Fruit fly (Drosophila melanogaster) whole organism, embryonic: ENCODE measurements around the gene ClpP.
A peak's percentile ranks its signal among the peaks of the same experiment; 100 is the strongest.

Source experiments
- Aef1 ChIP-seq: fragments of 200-800 bp; sonication (Bioruptor generic); IDR thresholded peaks from 3 replicates; pipeline ENCODE4 v1.3.6; 2022; ENCODE audit warnings: missing biosample characterization, missing genetic modification characterization
- BEAF-32 ChIP-seq: fragments of 200-800 bp; sonication (Bioruptor generic); optimal IDR thresholded peaks from 3 replicates; lab custom pipeline; 2017; ENCODE audit warnings: missing biosample characterization, missing genetic modification characterization, mild to moderate bottlenecking, moderate library complexity, missing genetic modification reagents
- CG10543 ChIP-seq: fragments of 200-800 bp; sonication (Bioruptor generic); optimal IDR thresholded peaks from 3 replicates; lab custom pipeline; 2017; ENCODE audit warnings: missing biosample characterization, mild to moderate bottlenecking, missing genetic modification characterization, moderate library complexity
- CG10654 ChIP-seq: fragments of 200-800 bp; sonication (Bioruptor generic); optimal IDR thresholded peaks from 2 replicates; lab custom pipeline; 2016; ENCODE audit warnings: missing biosample characterization, missing genetic modification characterization
- CG11723 ChIP-seq: fragments of 200-800 bp; sonication (Bioruptor generic); optimal IDR thresholded peaks from 2 replicates; lab custom pipeline; 2017; ENCODE audit warnings: missing biosample characterization, mild to moderate bottlenecking, missing genetic modification characterization
- CG1647 ChIP-seq: fragments of 200-800 bp; sonication (Bioruptor generic); optimal IDR thresholded peaks from 3 replicates; lab custom pipeline; 2016; ENCODE audit warnings: missing biosample characterization, missing genetic modification characterization
- CG16813 ChIP-seq: fragments of 200-800 bp; sonication (Bioruptor generic); IDR thresholded peaks from 3 replicates; pipeline ENCODE4 v1.3.6; 2022; ENCODE audit warnings: missing biosample characterization, missing genetic modification characterization; ENCODE audit not compliant: partially characterized antibody
- CG2875 ChIP-seq: fragments of 200-800 bp; sonication (Bioruptor generic); optimal IDR thresholded peaks from 2 replicates; lab custom pipeline; 2017; ENCODE audit warnings: missing biosample characterization, mild to moderate bottlenecking, missing genetic modification characterization, missing genetic modification reagents
- CG3163 ChIP-seq: fragments of 200-800 bp; sonication (Bioruptor generic); optimal IDR thresholded peaks from 3 replicates; lab custom pipeline; 2016; ENCODE audit warnings: missing biosample characterization, missing genetic modification characterization
- CG34376 ChIP-seq: fragments of 200-800 bp; sonication (Bioruptor generic); optimal IDR thresholded peaks from 2 replicates; lab custom pipeline; 2018; ENCODE audit warnings: missing biosample characterization, mild to moderate bottlenecking, missing genetic modification characterization
- CG4282 ChIP-seq: fragments of 200-800 bp; sonication (Bioruptor generic); optimal IDR thresholded peaks from 2 replicates; lab custom pipeline; 2016; ENCODE audit warnings: missing biosample characterization, missing genetic modification characterization
- CG4360 ChIP-seq: fragments of 200-800 bp; sonication (Bioruptor generic); IDR thresholded peaks from 2 replicates; pipeline ENCODE4 v1.3.6; 2022; ENCODE audit warnings: missing biosample characterization, missing genetic modification characterization
- CG5953 ChIP-seq: fragments of 200-800 bp; sonication (Bioruptor generic); IDR thresholded peaks from 2 replicates; pipeline ENCODE4 v1.3.6; 2022; ENCODE audit warnings: missing biosample characterization, missing genetic modification characterization
- CG6254 ChIP-seq: fragments of 200-800 bp; sonication (Bioruptor generic); optimal IDR thresholded peaks from 3 replicates; lab custom pipeline; 2017; ENCODE audit warnings: mild to moderate bottlenecking, missing biosample characterization, missing genetic modification reagents, missing genetic modification characterization
- CG6854 ChIP-seq: fragments of 200-800 bp; sonication (Bioruptor generic); optimal IDR thresholded peaks from 3 replicates; lab custom pipeline; 2017; ENCODE audit warnings: missing biosample characterization, mild to moderate bottlenecking, missing genetic modification characterization
- CG7987 ChIP-seq: fragments of 200-800 bp; sonication (Bioruptor generic); optimal IDR thresholded peaks from 2 replicates; lab custom pipeline; 2018; ENCODE audit warnings: missing biosample characterization, mild to moderate bottlenecking, missing genetic modification characterization, moderate library complexity
- CG9215 ChIP-seq: fragments of 200-800 bp; sonication (Bioruptor generic); IDR thresholded peaks from 2 replicates; pipeline ENCODE4 v1.3.6; 2022; ENCODE audit warnings: missing biosample characterization, missing genetic modification characterization
- CG9437 ChIP-seq: fragments of 200-800 bp; sonication (Bioruptor generic); optimal IDR thresholded peaks from 2 replicates; lab custom pipeline; 2018; ENCODE audit warnings: missing biosample characterization, mild to moderate bottlenecking, missing genetic modification characterization
- Dip2 ChIP-seq: fragments of 200-800 bp; sonication (Bioruptor generic); IDR thresholded peaks from 2 replicates; pipeline ENCODE4 v1.3.6; 2022; ENCODE audit warnings: missing biosample characterization, missing genetic modification characterization
- Doc3 ChIP-seq: fragments of 200-800 bp; sonication (Bioruptor generic); IDR thresholded peaks from 3 replicates; pipeline ENCODE4 v1.3.6; 2022; ENCODE audit warnings: missing biosample characterization, missing genetic modification characterization; ENCODE audit not compliant: partially characterized antibody
- Fer1 ChIP-seq: fragments of 200-800 bp; sonication (Bioruptor generic); optimal IDR thresholded peaks from 2 replicates; lab custom pipeline; 2017; ENCODE audit warnings: missing biosample characterization, mild to moderate bottlenecking, missing genetic modification characterization
- Gug ChIP-seq: fragments of 200-800 bp; sonication (Bioruptor generic); IDR thresholded peaks from 4 replicates; pipeline ENCODE4 v1.3.6; 2022; ENCODE audit warnings: missing biosample characterization, missing genetic modification characterization
- Lhr ChIP-seq: fragments of 200-800 bp; sonication (Bioruptor generic); optimal IDR thresholded peaks from 3 replicates; lab custom pipeline; 2017; ENCODE audit warnings: mild to moderate bottlenecking, missing biosample characterization, missing genetic modification reagents, missing genetic modification characterization
- Mad ChIP-seq: fragments of 200-800 bp; sonication (Bioruptor generic); optimal IDR thresholded peaks from 2 replicates; lab custom pipeline; 2016; ENCODE audit warnings: missing biosample characterization, missing genetic modification characterization
- Med ChIP-seq: fragments of 200-800 bp; sonication (Bioruptor generic); peaks from one replicate; lab custom pipeline; 2016; ENCODE audit warnings: missing biosample characterization, missing genetic modification characterization, mild to moderate bottlenecking, inconsistent platforms, moderate library complexity
- NC2β ChIP-seq: fragments of 200-800 bp; sonication (Bioruptor generic); optimal IDR thresholded peaks from 2 replicates; lab custom pipeline; 2016; ENCODE audit warnings: missing biosample characterization, missing genetic modification characterization
- NK7.1 ChIP-seq: fragments of 200-800 bp; sonication (Bioruptor generic); optimal IDR thresholded peaks from 3 replicates; lab custom pipeline; 2016; ENCODE audit warnings: missing biosample characterization, missing genetic modification characterization
- Sox100B ChIP-seq: fragments of 200-800 bp; sonication (Bioruptor generic); optimal IDR thresholded peaks from 3 replicates; lab custom pipeline; 2018; ENCODE audit warnings: missing biosample characterization, mild to moderate bottlenecking, missing genetic modification characterization
- Tbp ChIP-seq: fragments of >200 bp; optimal IDR thresholded peaks from 2 replicates; lab custom pipeline; 2018; ENCODE audit warnings: missing biosample characterization, missing genetic modification characterization
- dan ChIP-seq: fragments of 200-800 bp; sonication (Bioruptor generic); IDR thresholded peaks from 2 replicates; pipeline ENCODE4 v1.3.6; 2022; ENCODE audit warnings: missing biosample characterization, missing genetic modification characterization
- emc ChIP-seq: fragments of 200-800 bp; sonication (Bioruptor generic); optimal IDR thresholded peaks from 2 replicates; lab custom pipeline; 2016; ENCODE audit warnings: missing biosample characterization, missing genetic modification characterization
- fd3F ChIP-seq: fragments of 200-800 bp; sonication (Bioruptor generic); optimal IDR thresholded peaks from 2 replicates; lab custom pipeline; 2018; ENCODE audit warnings: missing biosample characterization, mild to moderate bottlenecking, missing genetic modification characterization, moderate library complexity
- gcm2 ChIP-seq: fragments of 200-800 bp; sonication (Bioruptor generic); optimal IDR thresholded peaks from 2 replicates; lab custom pipeline; 2016; ENCODE audit warnings: missing biosample characterization, missing genetic modification characterization
- hbn ChIP-seq: fragments of 200-800 bp; sonication (Bioruptor generic); IDR thresholded peaks from 2 replicates; pipeline ENCODE4 v1.3.6; 2022; ENCODE audit warnings: missing biosample characterization, missing genetic modification characterization; ENCODE audit not compliant: partially characterized antibody
- insv ChIP-seq, 2 experiments: fragments of 200-800 bp; sonication (Bioruptor generic); optimal IDR thresholded peaks; 3 replicates each; lab custom pipeline; 2016 to 2018; ENCODE audit warnings: missing biosample characterization in 2 of 2, missing genetic modification characterization in 2 of 2
- ken ChIP-seq: fragments of 200-800 bp; sonication (Bioruptor generic); IDR thresholded peaks from 3 replicates; pipeline ENCODE4 v1.3.6; 2022; ENCODE audit warnings: missing biosample characterization, missing genetic modification characterization
- klu ChIP-seq: fragments of 200-800 bp; sonication (Bioruptor generic); IDR thresholded peaks from 2 replicates; pipeline ENCODE4 v1.3.6; 2022; ENCODE audit warnings: missing biosample characterization, missing genetic modification characterization
- lbe ChIP-seq: fragments of 200-800 bp; sonication (Bioruptor generic); optimal IDR thresholded peaks from 2 replicates; lab custom pipeline; 2016; ENCODE audit warnings: missing biosample characterization, mild to moderate bottlenecking, missing genetic modification characterization
- odd ChIP-seq: fragments of 200-800 bp; sonication (Bioruptor generic); optimal IDR thresholded peaks from 2 replicates; lab custom pipeline; 2017; ENCODE audit warnings: missing biosample characterization, mild to moderate bottlenecking, missing genetic modification characterization
- p53 ChIP-seq: fragments of 200-800 bp; sonication (Bioruptor generic); optimal IDR thresholded peaks from 2 replicates; lab custom pipeline; 2016; ENCODE audit warnings: missing biosample characterization, missing genetic modification characterization
- phol ChIP-seq: fragments of 200-800 bp; sonication (Bioruptor generic); optimal IDR thresholded peaks from 3 replicates; lab custom pipeline; 2018; ENCODE audit warnings: missing biosample characterization, mild to moderate bottlenecking, missing genetic modification characterization, moderate library complexity
- row ChIP-seq: fragments of 200-800 bp; sonication (Bioruptor generic); IDR thresholded peaks from 3 replicates; pipeline ENCODE4 v1.3.6; 2022; ENCODE audit warnings: missing biosample characterization, missing genetic modification characterization
- stc ChIP-seq: fragments of 200-800 bp; sonication (Bioruptor generic); IDR thresholded peaks from 2 replicates; pipeline ENCODE4 v1.3.6; 2022; ENCODE audit warnings: missing biosample characterization, missing genetic modification characterization
- tll ChIP-seq, 2 experiments: fragments of 200-800 bp in 1 of 2; fragments of >200 bp in 1 of 2; sonication (Bioruptor generic) in 1 of 2; optimal IDR thresholded peaks; 2 replicates each; lab custom pipeline; 2017 to 2019; ENCODE audit warnings: missing biosample characterization in 2 of 2, missing genetic modification characterization in 2 of 2, mild to moderate bottlenecking in 1 of 2, moderate library complexity in 1 of 2
- unc-4 ChIP-seq: fragments of 200-800 bp; sonication (Bioruptor generic); IDR thresholded peaks from 2 replicates; pipeline ENCODE4 v1.3.6; 2022; ENCODE audit warnings: missing biosample characterization, missing genetic modification characterization; ENCODE audit not compliant: partially characterized antibody
- vvl ChIP-seq: fragments of 200-800 bp; sonication (Bioruptor generic); IDR thresholded peaks from 2 replicates; pipeline ENCODE4 v1.3.6; 2022; ENCODE audit warnings: missing biosample characterization, missing genetic modification characterization
- wdn ChIP-seq: fragments of 200-800 bp; sonication (Bioruptor generic); IDR thresholded peaks from 2 replicates; pipeline ENCODE4 v1.3.6; 2022; ENCODE audit warnings: missing biosample characterization, missing genetic modification characterization
- zen ChIP-seq: fragments of 200-800 bp; sonication (Bioruptor generic); optimal IDR thresholded peaks from 3 replicates; lab custom pipeline; 2018; ENCODE audit warnings: missing biosample characterization, mild to moderate bottlenecking, missing genetic modification characterization, moderate library complexity
- zf30C ChIP-seq: fragments of 200-800 bp; sonication (Bioruptor generic); optimal IDR thresholded peaks from 3 replicates; lab custom pipeline; 2018; ENCODE audit warnings: missing biosample characterization, mild to moderate bottlenecking, missing genetic modification characterization

Gene ClpP

dm6 chr2L:10314327-10315210 lies 42.0 kb upstream of the ClpP start, which contains the start of the genes Usp14 and CG4972 (continued):
- TF ChIP-seq NC2β (GFP tag; lab: Kevin White, UChicago) (no peak), CG3163 (GFP tag; lab: Kevin White, UChicago) (no peak), Sox100B (GFP tag; lab: Kevin White, UChicago) (peak; percentile 9), NK7.1 (GFP tag; lab: Kevin White, UChicago) (no peak), Doc3 (GFP tag; lab: Robert Waterston, UW) (no peak), CG9215 (no peak), CG6854 (GFP tag; lab: Kevin White, UChicago) (no peak), CG4360 (no peak), tll (GFP tag; optimal IDR thresholded peaks at IDR 0.05; lab: Kevin White, UChicago) (peak in 1 of 2 experiments; percentile 3), p53 (no peak), BEAF-32 (GFP tag; lab: Kevin White, UChicago) (peak; percentile 80), CG9437 (no peak), row (GFP tag; lab: Robert Waterston, UW) (peak; percentile 72), CG10654 (GFP tag; lab: Kevin White, UChicago) (no peak), CG7987 (GFP tag; lab: Kevin White, UChicago) (no peak), vvl (GFP tag; lab: Robert Waterston, UW) (no peak), odd (GFP tag; lab: Kevin White, UChicago) (no peak), zen (tag; lab: Kevin White, UChicago) (peak; percentile 8), Med (no peak), Lhr (GFP tag; lab: Kevin White, UChicago) (peak; percentile 9), klu (GFP tag; lab: Robert Waterston, UW) (no peak), Aef1 (GFP tag; lab: Robert Waterston, UW) (no peak), ken (GFP tag; lab: Robert Waterston, UW) (no peak), lbe (GFP tag; lab: Kevin White, UChicago) (no peak), phol (tag; lab: Kevin White, UChicago) (peak; percentile 60), gcm2 (GFP tag; lab: Kevin White, UChicago) (no peak), CG16813 (GFP tag; lab: Robert Waterston, UW) (0 out of 3 replicates have a peak, but pooled peaks have one; percentile 41), CG10543 (GFP tag; lab: Kevin White, UChicago) (no peak), zf30C (GFP tag; lab: Kevin White, UChicago) (no peak), CG11723 (peak; percentile 80), CG2875 (no peak), Dip2 (no peak), Fer1 (no peak), wdn (GFP tag; lab: Robert Waterston, UW) (no peak), Tbp (no peak), insv (GFP tag; optimal IDR thresholded peaks at IDR 0.05; lab: Kevin White, UChicago) (no peak), unc-4 (GFP tag; lab: Robert Waterston, UW) (0 out of 2 replicates have a peak, but pooled peaks have one; percentile 19), fd3F (GFP tag; lab: Kevin White, UChicago) (no peak), CG6254 (GFP tag; lab: Kevin White, UChicago) (no peak), stc (GFP tag; lab: Robert Waterston, UW) (no peak), Gug (no peak; the same call in 3 of the 4 replicates), dan (GFP tag; lab: Robert Waterston, UW) (no peak), CG34376 (no peak), Mad (GFP tag; lab: Kevin White, UChicago) (no peak), CG4282 (GFP tag; lab: Kevin White, UChicago) (no peak), emc (GFP tag; lab: Kevin White, UChicago) (no peak), CG1647 (GFP tag; lab: Kevin White, UChicago) (no peak), hbn (GFP tag; lab: Robert Waterston, UW) (no peak), CG5953 (GFP tag; lab: Robert Waterston, UW) (no peak)
